Fruit fly (Drosophila melanogaster) whole organism, wandering third instar larva: ENCODE measurements around the gene Mkk4.

ENCODE experiments used
- Abd-B ChIP-seq: fragments of >200 bp; optimal IDR thresholded peaks from 2 replicates; lab custom pipeline; 2017; ENCODE audit warnings: missing biosample characterization, missing genetic modification characterization
- CG32264 ChIP-seq: fragments of 200-800 bp; sonication (Bioruptor generic); optimal IDR thresholded peaks from 2 replicates; lab custom pipeline; 2016; ENCODE audit warnings: missing biosample characterization, missing genetic modification characterization
- CG9705 ChIP-seq: fragments of 200-800 bp; sonication (Bioruptor generic); optimal IDR thresholded peaks from 2 replicates; lab custom pipeline; 2018; ENCODE audit warnings: missing biosample characterization, mild to moderate bottlenecking, missing genetic modification characterization
- CrebA ChIP-seq: fragments of 200-800 bp; sonication (Bioruptor generic); optimal IDR thresholded peaks from 2 replicates; lab custom pipeline; 2016; ENCODE audit warnings: missing biosample characterization, mild to moderate bottlenecking, missing genetic modification characterization, borderline replicate concordance
- Dfd ChIP-seq: fragments of >200 bp; optimal IDR thresholded peaks from 2 replicates; lab custom pipeline; 2017; ENCODE audit warnings: missing biosample characterization, missing genetic modification characterization
- Dif ChIP-seq: fragments of 200-275, 200-300 bp; sonication (Bioruptor generic); optimal IDR thresholded peaks from 2 replicates; lab custom pipeline; 2018; ENCODE audit warnings: missing biosample characterization, missing genetic modification characterization; ENCODE audit not compliant: partially characterized antibody
- GATAd ChIP-seq: sonication (Bioruptor generic); optimal IDR thresholded peaks from 2 replicates; lab custom pipeline; 2016; ENCODE audit warnings: missing biosample characterization, missing genetic modification characterization
- HLH106 ChIP-seq: fragments of 200-800 bp; optimal IDR thresholded peaks from 3 replicates; lab custom pipeline; 2019; ENCODE audit warnings: missing biosample characterization, mild to moderate bottlenecking, missing genetic modification characterization, moderate library complexity
- Hnf4 ChIP-seq: fragments of 200-800 bp; sonication (Bioruptor generic); optimal IDR thresholded peaks from 2 replicates; lab custom pipeline; 2016; ENCODE audit warnings: missing biosample characterization, mild to moderate bottlenecking, missing genetic modification characterization
- Hr83 ChIP-seq: fragments of 200-300 bp; sonication (Bioruptor generic); optimal IDR thresholded peaks from 2 replicates; lab custom pipeline; 2016; ENCODE audit warnings: missing biosample characterization, mild to moderate bottlenecking, missing genetic modification characterization, moderate library complexity; ENCODE audit not compliant: poor library complexity, severe bottlenecking
- Jra ChIP-seq: sonication (Bioruptor generic); optimal IDR thresholded peaks from 2 replicates; lab custom pipeline; 2016; ENCODE audit warnings: missing biosample characterization, missing genetic modification characterization
- Mio ChIP-seq: sonication (Bioruptor generic); optimal IDR thresholded peaks from 2 replicates; lab custom pipeline; 2016; ENCODE audit warnings: missing biosample characterization, missing genetic modification characterization
- Myc ChIP-seq: fragments of >200 bp; optimal IDR thresholded peaks from 2 replicates; lab custom pipeline; 2017
- OdsH ChIP-seq: fragments of 200-800 bp; sonication (Bioruptor generic); optimal IDR thresholded peaks from 2 replicates; lab custom pipeline; 2016; ENCODE audit warnings: missing biosample characterization, mild to moderate bottlenecking, missing genetic modification characterization
- Rel ChIP-seq, 2 experiments: fragments of 200-800 bp; sonication (Bioruptor generic) in 1 of 2; optimal IDR thresholded peaks; 2 replicates in 1 of 2; 3 replicates in 1 of 2; lab custom pipeline; 2016 to 2019; ENCODE audit warnings: mild to moderate bottlenecking in 2 of 2, missing biosample characterization in 2 of 2, missing genetic modification characterization in 2 of 2, moderate library complexity in 1 of 2
- Sp1 ChIP-seq: fragments of 200-800 bp; sonication (Bioruptor generic); optimal IDR thresholded peaks from 3 replicates; lab custom pipeline; 2019; ENCODE audit warnings: missing biosample characterization, mild to moderate bottlenecking, missing genetic modification characterization, moderate library complexity
- Vsx2 ChIP-seq: fragments of 200-300, 225-300 bp; sonication (Bioruptor generic); optimal IDR thresholded peaks from 2 replicates; lab custom pipeline; 2018; ENCODE audit warnings: missing biosample characterization, missing genetic modification characterization; ENCODE audit not compliant: partially characterized antibody
- br ChIP-seq: fragments of 200-800 bp; sonication (Bioruptor generic); optimal IDR thresholded peaks from 2 replicates; lab custom pipeline; 2016; ENCODE audit warnings: missing biosample characterization, missing genetic modification characterization
- brk ChIP-seq: fragments of 200-800 bp; sonication (Bioruptor generic); optimal IDR thresholded peaks from 2 replicates; lab custom pipeline; 2016; ENCODE audit warnings: missing biosample characterization, mild to moderate bottlenecking, missing genetic modification characterization
- dmrt93B ChIP-seq: fragments of 200-800 bp; sonication (Bioruptor generic); optimal IDR thresholded peaks from 2 replicates; lab custom pipeline; 2018; ENCODE audit warnings: missing biosample characterization, mild to moderate bottlenecking, missing genetic modification characterization
- dsf ChIP-seq: sonication (Bioruptor generic); optimal IDR thresholded peaks from 2 replicates; lab custom pipeline; 2016; ENCODE audit warnings: missing biosample characterization, missing genetic modification characterization, borderline replicate concordance
- ey ChIP-seq: fragments of 200-800 bp; sonication (Bioruptor generic); optimal IDR thresholded peaks from 2 replicates; lab custom pipeline; 2016; ENCODE audit warnings: missing biosample characterization, missing genetic modification characterization
- foxo ChIP-seq, 2 experiments: fragments of 200-800 bp; sonication (Bioruptor generic); optimal IDR thresholded peaks; 2 replicates in 1 of 2; 3 replicates in 1 of 2; lab custom pipeline; 2016 to 2017; ENCODE audit warnings: missing biosample characterization in 2 of 2, missing genetic modification characterization in 2 of 2
- fru ChIP-seq: fragments of 200-800 bp; sonication (Bioruptor generic); optimal IDR thresholded peaks from 3 replicates; lab custom pipeline; 2016; ENCODE audit warnings: missing biosample characterization, mild to moderate bottlenecking, missing genetic modification characterization
- h ChIP-seq: fragments of 200-800 bp; sonication (Bioruptor generic); optimal IDR thresholded peaks from 3 replicates; lab custom pipeline; 2016; ENCODE audit warnings: missing biosample characterization, mild to moderate bottlenecking, missing genetic modification characterization
- jim ChIP-seq: fragments of 175-275, 200-325 bp; sonication (Bioruptor generic); optimal IDR thresholded peaks from 2 replicates; lab custom pipeline; 2016; ENCODE audit warnings: missing biosample characterization, mild to moderate bottlenecking, missing genetic modification characterization
- lola ChIP-seq: fragments of >200 bp; optimal IDR thresholded peaks from 2 replicates; lab custom pipeline; 2017; ENCODE audit warnings: missing biosample characterization, missing genetic modification characterization
- psq ChIP-seq: fragments of 200-800 bp; sonication (Bioruptor generic); optimal IDR thresholded peaks from 3 replicates; lab custom pipeline; 2017; ENCODE audit warnings: missing biosample characterization, mild to moderate bottlenecking, missing genetic modification characterization, moderate library complexity
- rgr ChIP-seq: fragments of 200-800 bp; sonication (Bioruptor generic); optimal IDR thresholded peaks from 3 replicates; lab custom pipeline; 2016; ENCODE audit warnings: missing biosample characterization, mild to moderate bottlenecking, missing genetic modification characterization
- sage ChIP-seq: fragments of 200-800 bp; sonication (Bioruptor generic); optimal IDR thresholded peaks from 2 replicates; lab custom pipeline; 2016; ENCODE audit warnings: missing biosample characterization, mild to moderate bottlenecking, missing genetic modification characterization
- sv ChIP-seq: fragments of 200-800 bp; sonication (Bioruptor generic); optimal IDR thresholded peaks from 3 replicates; lab custom pipeline; 2016; ENCODE audit warnings: missing biosample characterization, missing genetic modification characterization
- tai ChIP-seq: sonication (Bioruptor generic); optimal IDR thresholded peaks from 2 replicates; lab custom pipeline; 2016; ENCODE audit warnings: missing biosample characterization, missing genetic modification characterization
- usp ChIP-seq: fragments of >200 bp; optimal IDR thresholded peaks from 2 replicates; lab custom pipeline; 2017; ENCODE audit warnings: missing biosample characterization, missing genetic modification characterization
- woc ChIP-seq: sonication (Bioruptor generic); optimal IDR thresholded peaks from 2 replicates; lab custom pipeline; 2016; ENCODE audit warnings: missing biosample characterization, mild to moderate bottlenecking, missing genetic modification characterization

The Mkk4 gene

DNA sequence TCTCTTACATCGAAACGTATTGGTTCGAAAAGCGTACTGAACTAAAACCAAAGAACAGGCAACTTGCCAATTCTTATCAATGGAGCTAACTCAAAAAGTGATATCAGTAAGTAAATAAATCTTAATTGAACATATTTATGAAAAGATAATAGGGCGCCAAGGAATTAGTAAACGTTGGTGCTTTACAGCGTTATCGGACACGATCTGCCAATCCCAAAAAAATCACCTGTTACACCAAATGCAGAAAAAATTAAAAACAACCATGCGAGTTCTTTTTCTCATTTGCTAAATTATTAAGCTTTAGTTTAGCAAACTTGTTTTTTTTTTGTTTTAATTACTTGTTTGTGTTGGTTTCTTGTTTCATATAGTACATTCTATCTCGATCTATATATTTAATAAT lies 4.1 kb upstream of the Mkk4 start, which contains the start of gene CG42489:
Gene CG42489 (minus strand): TSS at position 101 of the 400 bp plus-strand sequence.
- TF ChIP-seq lola (GFP tag; lab: Kevin White, UChicago) (no peak), Hr83 (GFP tag; lab: Kevin White, UChicago) (no peak)
- TF ChIP-seq, all 38 proteins: peak for 0

DNA sequence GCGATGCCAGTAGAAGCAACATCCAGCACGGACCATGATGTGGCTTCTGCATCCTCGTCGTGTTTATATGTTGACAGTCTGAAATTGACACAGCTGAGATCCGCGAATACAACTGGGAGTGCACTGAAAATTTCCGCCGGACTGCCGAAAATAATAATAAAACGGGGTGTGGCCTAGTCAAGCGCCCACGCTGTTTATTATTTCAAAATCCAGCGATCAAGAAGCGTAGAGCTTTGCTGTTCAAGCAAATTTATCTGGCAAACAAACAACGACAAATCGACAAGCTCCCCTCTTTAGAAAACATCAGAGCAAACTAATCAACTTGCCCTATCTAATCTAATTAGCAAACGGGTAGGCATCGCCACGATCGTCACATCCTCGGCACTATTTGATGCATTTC lies 3.5 kb upstream of the Mkk4 start:
- TF ChIP-seq Sp1 (GFP tag; lab: Kevin White, UChicago) (no peak), Abd-B (no peak), h (GFP tag; lab: Kevin White, UChicago) (peak; percentile 55), Hr83 (GFP tag; lab: Kevin White, UChicago) (peak; percentile 89), br (GFP tag; lab: Kevin White, UChicago) (peak; percentile 25), foxo (GFP tag; optimal IDR thresholded peaks at IDR 0.05; lab: Kevin White, UChicago) (peak in 1 of 2 experiments; percentile 14)

DNA sequence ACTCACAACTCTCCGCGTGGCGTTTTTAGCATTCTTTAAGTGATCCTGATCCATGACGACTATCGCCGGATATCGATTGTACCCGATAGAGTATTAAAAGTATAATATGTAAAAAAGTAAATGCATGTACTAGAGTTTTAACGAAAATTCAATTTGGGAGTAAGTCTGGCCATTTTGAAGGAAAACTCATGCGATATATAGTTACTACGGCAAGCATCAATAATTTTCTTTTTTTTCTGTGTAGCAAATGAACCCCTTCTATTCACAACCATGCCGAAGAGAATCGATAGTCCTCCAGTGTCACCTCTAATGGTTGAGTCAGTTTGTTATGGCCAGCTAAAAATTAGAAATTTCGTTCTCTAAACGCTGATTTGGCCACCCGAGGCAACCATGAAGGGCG lies 2.1 kb upstream of the Mkk4 start, which contains the start of the genes Sys1 and Dhod:
Gene Sys1 (plus strand): TSS at position 91 of the 400 bp plus-strand sequence.
Gene Dhod (minus strand): TSS at position 186 of the 400 bp plus-strand sequence.
- TF ChIP-seq Vsx2 (GFP tag; lab: Kevin White, UChicago) = no peak
- peak; percentile 40 for TF ChIP-seq dsf (GFP tag; lab: Kevin White, UChicago)
- TF ChIP-seq jim = peak; percentile 75
- no peak for TF ChIP-seq usp (GFP tag; lab: Kevin White, UChicago)
- TF ChIP-seq Dif (GFP tag; lab: Kevin White, UChicago) = no peak
- TF ChIP-seq CG32264 (GFP tag; lab: Kevin White, UChicago) = peak; percentile 15
- TF ChIP-seq Mio (GFP tag; lab: Kevin White, UChicago) = peak; percentile 47
- peak; percentile 93 for TF ChIP-seq Jra (GFP tag; lab: Kevin White, UChicago)
- peak; percentile 84 for TF ChIP-seq Hr83 (GFP tag; lab: Kevin White, UChicago)
- peak; percentile 83 for TF ChIP-seq woc (GFP tag; lab: Kevin White, UChicago)
- TF ChIP-seq OdsH (GFP tag; lab: Kevin White, UChicago) = peak; percentile 80
- peak; percentile 61 for TF ChIP-seq CG9705
- TF ChIP-seq Rel (GFP tag; optimal IDR thresholded peaks at IDR 0.05; lab: Kevin White, UChicago) = no peak
- peak; percentile 7 for TF ChIP-seq Rel (tag; optimal IDR thresholded peaks at IDR 0.05; lab: Kevin White, UChicago)
- peak; percentile 83 for TF ChIP-seq fru (GFP tag; lab: Kevin White, UChicago)
- peak; percentile 75 for TF ChIP-seq brk
- peak; percentile 87 for TF ChIP-seq Hnf4 (GFP tag; lab: Kevin White, UChicago)
- peak; percentile 83 for TF ChIP-seq br (GFP tag; lab: Kevin White, UChicago)
- peak in 1 of 2 experiments; percentile 89 for TF ChIP-seq foxo (GFP tag; optimal IDR thresholded peaks at IDR 0.05; lab: Kevin White, UChicago)
- peak; percentile 88 for TF ChIP-seq rgr (GFP tag; lab: Kevin White, UChicago)
- TF ChIP-seq GATAd (GFP tag; lab: Kevin White, UChicago) = peak; percentile 70
- TF ChIP-seq sage (GFP tag; lab: Kevin White, UChicago) = peak; percentile 33
- TF ChIP-seq dmrt93B = peak; percentile 34
- peak; percentile 86 for TF ChIP-seq ey (GFP tag; lab: Kevin White, UChicago)
- no peak for TF ChIP-seq Myc (lab: Kevin White, UChicago)
- TF ChIP-seq HLH106 = peak; percentile 65
- no peak for TF ChIP-seq tai (GFP tag; lab: Kevin White, UChicago)
- TF ChIP-seq CrebA (GFP tag; lab: Kevin White, UChicago) = no peak
- peak; percentile 64 for TF ChIP-seq sv (GFP tag; lab: Kevin White, UChicago)
- TF ChIP-seq Sp1 (GFP tag; lab: Kevin White, UChicago) = peak; percentile 57
- TF ChIP-seq psq = peak; percentile 75
- no peak for TF ChIP-seq Dfd (GFP tag; lab: Kevin White, UChicago)
- TF ChIP-seq h (GFP tag; lab: Kevin White, UChicago) = peak; percentile 91
